Fruit fly (Drosophila melanogaster): ENCODE data around the gene CG15771.

The CG15771 gene

DNA sequence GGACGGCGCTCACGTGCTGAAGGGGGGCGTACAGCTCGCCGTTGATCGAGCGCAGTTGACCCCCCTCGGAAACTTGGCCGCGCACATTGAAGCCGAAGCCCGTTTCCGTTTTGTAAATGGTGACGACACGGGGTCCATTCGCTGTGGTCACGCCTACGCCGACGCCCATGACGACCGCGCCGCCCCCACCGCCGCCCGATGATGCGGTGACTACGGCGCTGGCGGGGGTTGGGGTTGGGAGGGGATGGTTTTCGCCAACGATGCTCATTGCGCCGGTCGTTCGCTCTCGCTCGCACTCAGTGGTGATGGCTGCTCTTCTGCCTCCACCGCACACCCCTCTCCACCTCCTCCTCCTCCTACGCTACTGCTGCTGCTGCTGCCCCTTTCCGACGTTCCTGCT lies 18.2 kb upstream of the CG15771 start (continued):
- TF ChIP-seq ranshi (GFP tag; IDR thresholded peaks at IDR 0.05) (0 out of 2 replicates have a peak, but pooled peaks have one; percentile 34), fd102C (GFP tag; optimal IDR thresholded peaks at IDR 0.05) (no peak), CrebB (tag; optimal IDR thresholded peaks at IDR 0.05) (no peak), scrt (GFP tag; optimal IDR thresholded peaks at IDR 0.05) (no peak), shn (GFP tag; optimal IDR thresholded peaks at IDR 0.05) (no peak), Nf-YC (tag; optimal IDR thresholded peaks at IDR 0.05) (peak; percentile 23), corto (GFP tag; optimal IDR thresholded peaks at IDR 0.05) (no peak), CG15011 (GFP tag; optimal IDR thresholded peaks at IDR 0.05) (no peak), CG11504 (tag; optimal IDR thresholded peaks at IDR 0.05) (peak; percentile 6), Antp (GFP tag; optimal IDR thresholded peaks at IDR 0.05) (peak; percentile 42), ewg (GFP tag; optimal IDR thresholded peaks at IDR 0.05) (peak; percentile 34), CG1602 (GFP tag; optimal IDR thresholded peaks at IDR 0.05) (no peak), Hr78 (GFP tag; optimal IDR thresholded peaks at IDR 0.05) (no peak), luna (GFP tag; optimal IDR thresholded peaks at IDR 0.05) (no peak), Xrp1 (GFP tag; IDR thresholded peaks at IDR 0.05) (peak; percentile 51; the same call in 1 of the 2 replicates), Med (GFP tag) (peak; percentile 81), kni (GFP tag; optimal IDR thresholded peaks at IDR 0.05) (no peak), H15 (GFP tag; IDR thresholded peaks at IDR 0.05) (no peak), grau (tag; optimal IDR thresholded peaks at IDR 0.05) (peak; percentile 16), Side (GFP tag; optimal IDR thresholded peaks at IDR 0.05) (no peak), Ets65A (GFP tag) (peak; percentile 12), pzg (GFP tag; optimal IDR thresholded peaks at IDR 0.05) (no peak), CG8478 (optimal IDR thresholded peaks at IDR 0.05) (no peak), Usf (GFP tag; optimal IDR thresholded peaks at IDR 0.05) (no peak), CG9215 (GFP tag; IDR thresholded peaks at IDR 0.05) (peak; percentile 12; the same call in 1 of the 2 replicates), crol (GFP tag; IDR thresholded peaks at IDR 0.05) (peak; percentile 99), sob (GFP tag; IDR thresholded peaks at IDR 0.05) (0 out of 2 replicates have a peak, but pooled peaks have one; percentile 12), CG32532 (GFP tag; IDR thresholded peaks at IDR 0.05) (peak; percentile 50), CG10543 (GFP tag; optimal IDR thresholded peaks at IDR 0.05) (peak; percentile 20), lov (optimal IDR thresholded peaks at IDR 0.05) (no peak), lov (GFP tag; IDR thresholded peaks at IDR 0.05) (no peak), Sox100B (GFP tag; optimal IDR thresholded peaks at IDR 0.05) (no peak), MESR4 (GFP tag; optimal IDR thresholded peaks at IDR 0.05) (no peak), seq (GFP tag; IDR thresholded peaks at IDR 0.05) (peak; percentile 35; the same call in 1 of the 2 replicates), Aef1 (GFP tag; IDR thresholded peaks at IDR 0.05) (peak; percentile 36; the same call in 1 of the 3 replicates), CG7556 (GFP tag; optimal IDR thresholded peaks at IDR 0.05) (no peak), insv (GFP tag; optimal IDR thresholded peaks at IDR 0.05) (no peak), hkb (optimal IDR thresholded peaks at IDR 0.05) (no peak), hkb (GFP tag; IDR thresholded peaks at IDR 0.05) (peak; percentile 54; the same call in 1 of the 2 replicates), CG11085 (GFP tag; IDR thresholded peaks at IDR 0.05) (0 out of 2 replicates have a peak, but pooled peaks have one; percentile 42), caup (GFP tag; optimal IDR thresholded peaks at IDR 0.05; ENCODE audit: severe bottlenecking) (peak; percentile 20), Asciz (GFP tag; optimal IDR thresholded peaks at IDR 0.05) (no peak), CG18262 (tag; optimal IDR thresholded peaks at IDR 0.05) (no peak), trem (tag; optimal IDR thresholded peaks at IDR 0.05) (no peak), zen (tag; optimal IDR thresholded peaks at IDR 0.05) (no peak), Six4 (GFP tag; optimal IDR thresholded peaks at IDR 0.05) (no peak), CG3995 (GFP tag; optimal IDR thresholded peaks at IDR 0.05) (no peak), Hr39 (optimal IDR thresholded peaks at IDR 0.05) (no peak), Gug (GFP tag; IDR thresholded peaks at IDR 0.05) (peak; percentile 42; the same call in 1 of the 4 replicates), CHES-1-like (GFP tag; optimal IDR thresholded peaks at IDR 0.05) (no peak), abd-A (tag; optimal IDR thresholded peaks at IDR 0.05) (peak; percentile 8), CG11456 (GFP tag; IDR thresholded peaks at IDR 0.05) (no peak)

Measured in whole organism, embryonic.